Fruit fly (Drosophila melanogaster) whole organism, embryonic: ENCODE results near the gene CG5762.
A peak's percentile ranks its signal among the peaks of the same experiment; 100 is the strongest.

Experiments
- CG10209 ChIP-seq: fragments of 200-800 bp; sonication (Bioruptor generic); optimal IDR thresholded peaks from 3 replicates; lab custom pipeline; 2017; ENCODE audit warnings: missing biosample characterization, mild to moderate bottlenecking, missing genetic modification characterization, missing genetic modification reagents
- CG11247 ChIP-seq: fragments of 200-800 bp; sonication (Bioruptor generic); IDR thresholded peaks from 2 replicates; pipeline ENCODE4 v1.3.6; 2022; ENCODE audit warnings: missing biosample characterization, missing genetic modification characterization
- CG11456 ChIP-seq: fragments of 200-800 bp; sonication (Bioruptor generic); IDR thresholded peaks from 3 replicates; pipeline ENCODE4 v1.3.6; 2022; ENCODE audit warnings: missing biosample characterization, missing genetic modification characterization
- CG11696 ChIP-seq: fragments of 200-800 bp; sonication (Bioruptor generic); IDR thresholded peaks from 2 replicates; pipeline ENCODE4 v1.3.6; 2022; ENCODE audit warnings: missing biosample characterization, missing genetic modification characterization
- CG14860 ChIP-seq: fragments of 200-800 bp; sonication (Bioruptor generic); IDR thresholded peaks from 3 replicates; pipeline ENCODE4 v1.3.6; 2022; ENCODE audit warnings: missing biosample characterization, missing genetic modification characterization; ENCODE audit not compliant: partially characterized antibody
- CG15696 ChIP-seq: fragments of 200-800 bp; sonication (Bioruptor generic); optimal IDR thresholded peaks from 2 replicates; lab custom pipeline; 2019; ENCODE audit warnings: missing biosample characterization, mild to moderate bottlenecking, missing genetic modification characterization, moderate library complexity
- CG17612 ChIP-seq: fragments of 200-800 bp; sonication (Bioruptor generic); IDR thresholded peaks from 2 replicates; pipeline ENCODE4 v1.3.6; 2022; ENCODE audit warnings: missing biosample characterization, missing genetic modification characterization
- CG17829 ChIP-seq: fragments of 200-800 bp; optimal IDR thresholded peaks from 2 replicates; lab custom pipeline; 2019; ENCODE audit warnings: missing biosample characterization, mild to moderate bottlenecking, missing genetic modification characterization, moderate library complexity
- CG1832 ChIP-seq: fragments of 200-800 bp; sonication (Bioruptor generic); optimal IDR thresholded peaks from 2 replicates; lab custom pipeline; 2017; ENCODE audit warnings: missing biosample characterization, mild to moderate bottlenecking, missing genetic modification characterization, inconsistent platforms
- CG18599 ChIP-seq: fragments of 200-800 bp; sonication (Bioruptor generic); optimal IDR thresholded peaks from 3 replicates; lab custom pipeline; 2017; ENCODE audit warnings: missing biosample characterization, missing genetic modification characterization, mild to moderate bottlenecking, moderate library complexity, missing genetic modification reagents
- CG2129 ChIP-seq: fragments of 200-800 bp; sonication (Bioruptor generic); IDR thresholded peaks from 2 replicates; pipeline ENCODE4 v1.3.6; 2022; ENCODE audit warnings: missing biosample characterization, missing genetic modification characterization; ENCODE audit not compliant: partially characterized antibody
- CG32772 ChIP-seq: fragments of 200-800 bp; sonication (Bioruptor generic); IDR thresholded peaks from 2 replicates; pipeline ENCODE4 v1.3.6; 2022; ENCODE audit warnings: missing biosample characterization, missing genetic modification characterization
- CG33557 ChIP-seq: fragments of 200-800 bp; sonication (Bioruptor generic); optimal IDR thresholded peaks from 2 replicates; lab custom pipeline; 2019; ENCODE audit warnings: missing biosample characterization, mild to moderate bottlenecking, missing genetic modification characterization, moderate library complexity
- CG3995 ChIP-seq: fragments of 200-800 bp; sonication (Bioruptor generic); optimal IDR thresholded peaks from 3 replicates; lab custom pipeline; 2016; ENCODE audit warnings: missing biosample characterization, missing genetic modification characterization
- CG43689 ChIP-seq: fragments of 200-800 bp; sonication (Bioruptor generic); IDR thresholded peaks from 2 replicates; pipeline ENCODE4 v1.3.6; 2022; ENCODE audit warnings: missing biosample characterization, missing genetic modification characterization
- CG6254 ChIP-seq: fragments of 200-800 bp; sonication (Bioruptor generic); optimal IDR thresholded peaks from 3 replicates; lab custom pipeline; 2017; ENCODE audit warnings: mild to moderate bottlenecking, missing biosample characterization, missing genetic modification reagents, missing genetic modification characterization
- CG6654 ChIP-seq: fragments of 200-800 bp; sonication (Bioruptor generic); optimal IDR thresholded peaks from 2 replicates; lab custom pipeline; 2017; ENCODE audit warnings: missing biosample characterization, mild to moderate bottlenecking, missing genetic modification characterization
- CG6765 ChIP-seq: fragments of 200-800 bp; sonication (Bioruptor generic); optimal IDR thresholded peaks from 3 replicates; lab custom pipeline; 2017; ENCODE audit warnings: missing biosample characterization, mild to moderate bottlenecking, missing genetic modification characterization
- CG7357 ChIP-seq: fragments of 200-800 bp; sonication (Bioruptor generic); IDR thresholded peaks from 3 replicates; pipeline ENCODE4 v1.3.6; 2022; ENCODE audit warnings: missing biosample characterization, missing genetic modification characterization
- CG8765 ChIP-seq: fragments of 200-800 bp; sonication (Bioruptor generic); IDR thresholded peaks from 2 replicates; pipeline ENCODE4 v1.3.6; 2022; ENCODE audit warnings: missing biosample characterization, missing genetic modification characterization
- CG9932 ChIP-seq: fragments of 200-800 bp; sonication (Bioruptor generic); IDR thresholded peaks from 2 replicates; pipeline ENCODE4 v1.3.6; 2022; ENCODE audit warnings: missing biosample characterization, missing genetic modification characterization
- CTCF ChIP-seq: fragments of 200-800 bp; sonication (Bioruptor generic); optimal IDR thresholded peaks from 2 replicates; lab custom pipeline; 2017; ENCODE audit warnings: missing biosample characterization, mild to moderate bottlenecking, missing genetic modification characterization, moderate library complexity
- CrebB ChIP-seq: fragments of 200-800 bp; sonication (Bioruptor generic); optimal IDR thresholded peaks from 3 replicates; lab custom pipeline; 2018; ENCODE audit warnings: missing biosample characterization, mild to moderate bottlenecking, missing genetic modification characterization
- D19B ChIP-seq: fragments of 200-800 bp; sonication (Bioruptor generic); optimal IDR thresholded peaks from 2 replicates; lab custom pipeline; 2017; ENCODE audit warnings: missing biosample characterization, mild to moderate bottlenecking, missing genetic modification characterization
- Doc2 ChIP-seq: fragments of 200-800 bp; sonication (Bioruptor generic); IDR thresholded peaks from 2 replicates; pipeline ENCODE4 v1.3.6; 2022; ENCODE audit warnings: missing biosample characterization, missing genetic modification characterization
- Drgx ChIP-seq: fragments of 200-800 bp; sonication (Bioruptor generic); IDR thresholded peaks from 2 replicates; pipeline ENCODE4 v1.3.6; 2022; ENCODE audit warnings: missing biosample characterization, missing genetic modification characterization
- Gsc ChIP-seq: fragments of 200-800 bp; sonication (Bioruptor generic); IDR thresholded peaks from 2 replicates; pipeline ENCODE4 v1.3.6; 2022; ENCODE audit warnings: missing biosample characterization, missing genetic modification characterization
- Hr51 ChIP-seq, 2 experiments: fragments of 200-800 bp; sonication (Bioruptor generic); optimal IDR thresholded peaks; 2 replicates in 1 of 2; 3 replicates in 1 of 2; lab custom pipeline; 2016 to 2018; ENCODE audit warnings: missing biosample characterization in 2 of 2, missing genetic modification characterization in 2 of 2, mild to moderate bottlenecking in 1 of 2, moderate library complexity in 1 of 2
- Meics ChIP-seq: fragments of 200-800 bp; sonication (Bioruptor generic); optimal IDR thresholded peaks from 2 replicates; lab custom pipeline; 2017; ENCODE audit warnings: missing biosample characterization, mild to moderate bottlenecking, missing genetic modification characterization
- NfI ChIP-seq: fragments of 200-800 bp; sonication (Bioruptor generic); optimal IDR thresholded peaks from 3 replicates; lab custom pipeline; 2018; ENCODE audit warnings: missing biosample characterization, mild to moderate bottlenecking, missing genetic modification characterization, moderate library complexity
- Oli ChIP-seq: fragments of 200-800 bp; sonication (Bioruptor generic); optimal IDR thresholded peaks from 2 replicates; lab custom pipeline; 2018; ENCODE audit warnings: missing biosample characterization, mild to moderate bottlenecking, missing genetic modification characterization, moderate library complexity
- Ptx1 ChIP-seq: fragments of 200-800 bp; sonication (Bioruptor generic); IDR thresholded peaks from 2 replicates; pipeline ENCODE4 v1.3.6; 2022; ENCODE audit warnings: missing biosample characterization, missing genetic modification characterization
- Stat92E ChIP-seq, 3 experiments: fragments of >200 bp in 2 of 3; fragments of 200-800 bp in 1 of 3; sonication (Bioruptor generic) in 1 of 3; optimal IDR thresholded peaks; 2 replicates each; lab custom pipeline; 2017 to 2019; ENCODE audit warnings: missing biosample characterization in 3 of 3, missing genetic modification characterization in 3 of 3, mild to moderate bottlenecking in 1 of 3, moderate library complexity in 1 of 3
- az2 ChIP-seq: fragments of 200-800 bp; sonication (Bioruptor generic); optimal IDR thresholded peaks from 3 replicates; lab custom pipeline; 2016; ENCODE audit warnings: missing biosample characterization, missing genetic modification characterization
- bab2 ChIP-seq: fragments of 200-800 bp; sonication (Bioruptor generic); optimal IDR thresholded peaks from 2 replicates; lab custom pipeline; 2016; ENCODE audit warnings: missing biosample characterization, missing genetic modification characterization
- bigmax ChIP-seq: fragments of 200-800 bp; sonication (Bioruptor generic); optimal IDR thresholded peaks from 2 replicates; lab custom pipeline; 2018; ENCODE audit warnings: missing biosample characterization, mild to moderate bottlenecking, missing genetic modification characterization
- esg ChIP-seq: fragments of 200-800 bp; sonication (Bioruptor generic); conservative IDR thresholded peaks from 2 replicates; pipeline ENCODE4 v1.3.6; 2022; ENCODE audit warnings: missing biosample characterization, missing genetic modification characterization
- gce ChIP-seq: fragments of 200-800 bp; sonication (Bioruptor generic); IDR thresholded peaks from 3 replicates; pipeline ENCODE4 v1.3.6; 2022; ENCODE audit warnings: missing biosample characterization, missing genetic modification characterization
- hbn ChIP-seq: fragments of 200-800 bp; sonication (Bioruptor generic); IDR thresholded peaks from 2 replicates; pipeline ENCODE4 v1.3.6; 2022; ENCODE audit warnings: missing biosample characterization, missing genetic modification characterization; ENCODE audit not compliant: partially characterized antibody
- lov ChIP-seq, 2 experiments: fragments of 200-800 bp in 1 of 2; fragments of >200 bp in 1 of 2; sonication (Bioruptor generic) in 1 of 2; IDR thresholded peaks in 1 of 2; optimal IDR thresholded peaks in 1 of 2; 2 replicates in 1 of 2; 3 replicates in 1 of 2; pipeline versions ENCODE4 v1.3.6 to Lab custom; 2017 to 2022; ENCODE audit warnings: missing biosample characterization in 1 of 2, missing genetic modification characterization in 1 of 2
- pnt ChIP-seq: fragments of 200-800 bp; sonication (Bioruptor generic); optimal IDR thresholded peaks from 3 replicates; lab custom pipeline; 2016; ENCODE audit warnings: missing biosample characterization, missing genetic modification characterization
- pzg ChIP-seq: fragments of 200-800 bp; sonication (Bioruptor generic); optimal IDR thresholded peaks from 3 replicates; lab custom pipeline; 2018; ENCODE audit warnings: missing biosample characterization, mild to moderate bottlenecking, missing genetic modification characterization, moderate library complexity
- ro ChIP-seq: fragments of 200-800 bp; sonication (Bioruptor generic); IDR thresholded peaks from 2 replicates; pipeline ENCODE4 v1.3.6; 2022; ENCODE audit warnings: missing biosample characterization, missing genetic modification characterization
- schlank ChIP-seq: fragments of 200-800 bp; sonication (Bioruptor generic); optimal IDR thresholded peaks from 2 replicates; lab custom pipeline; 2018; ENCODE audit warnings: missing biosample characterization, mild to moderate bottlenecking, missing genetic modification characterization
- sens ChIP-seq: fragments of 200-800 bp; sonication (Bioruptor generic); peaks from one replicate; lab custom pipeline; 2016; ENCODE audit warnings: missing biosample characterization, missing genetic modification characterization
- shn ChIP-seq: fragments of 200-800 bp; sonication (Bioruptor generic); optimal IDR thresholded peaks from 3 replicates; lab custom pipeline; 2016; ENCODE audit warnings: missing biosample characterization, missing genetic modification characterization
- sqz ChIP-seq: fragments of 200-800 bp; sonication (Bioruptor generic); optimal IDR thresholded peaks from 3 replicates; lab custom pipeline; 2018; ENCODE audit warnings: missing biosample characterization, mild to moderate bottlenecking, missing genetic modification characterization
- stc ChIP-seq: fragments of 200-800 bp; sonication (Bioruptor generic); IDR thresholded peaks from 2 replicates; pipeline ENCODE4 v1.3.6; 2022; ENCODE audit warnings: missing biosample characterization, missing genetic modification characterization
- trh ChIP-seq: fragments of 200-800 bp; sonication (Bioruptor generic); optimal IDR thresholded peaks from 2 replicates; lab custom pipeline; 2016; ENCODE audit warnings: missing biosample characterization, missing genetic modification characterization

CG5762 gene

DNA sequence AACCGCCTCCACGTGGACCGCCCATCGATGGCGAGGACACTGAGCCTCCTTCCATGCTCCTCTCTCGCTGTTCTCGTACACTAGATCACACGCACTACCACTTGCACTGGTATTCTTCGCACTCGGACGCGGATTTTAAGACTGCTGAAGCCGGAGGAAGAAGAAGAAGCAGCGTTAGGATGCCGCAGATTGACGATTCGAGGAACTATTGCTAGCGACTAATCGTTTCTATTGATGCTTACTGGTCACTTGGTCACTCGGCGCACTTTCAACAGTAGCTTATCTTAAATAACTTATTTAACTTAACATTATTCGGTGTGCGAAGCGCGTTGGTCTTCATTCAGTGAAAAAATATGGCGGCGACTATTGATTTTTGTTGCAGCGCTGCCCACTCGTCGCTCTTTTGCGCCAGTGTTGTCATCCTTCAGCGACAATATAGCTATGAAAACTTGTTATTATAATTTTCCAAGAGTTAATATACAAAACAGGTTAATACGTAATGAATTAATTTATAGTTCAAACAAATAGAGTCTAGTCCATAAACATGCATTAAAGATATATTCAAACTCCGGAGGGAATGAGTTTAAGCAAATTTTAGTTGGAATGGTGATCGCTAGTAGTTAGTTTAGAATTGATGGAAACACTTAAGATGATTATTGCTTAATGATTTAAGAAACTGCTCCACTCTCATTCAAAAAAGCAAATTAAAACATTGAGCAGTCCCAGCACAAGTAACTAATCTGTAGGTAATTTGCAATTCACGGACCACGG lies 12.9 kb downstream of the CG5762 start, which contains the start of the genes CG5746 and CG6454 (continued):
- TF ChIP-seq gce (GFP tag; lab: Robert Waterston, UW), result no peak
- TF ChIP-seq Doc2 (GFP tag; lab: Robert Waterston, UW), result no peak
- TF ChIP-seq sqz (GFP tag; lab: Kevin White, UChicago), result no peak
- TF ChIP-seq Gsc, result no peak
- no peak for TF ChIP-seq CG1832 (GFP tag; lab: Kevin White, UChicago)
- peak in 1 of 2 experiments; percentile 50 for TF ChIP-seq Hr51 (GFP tag; optimal IDR thresholded peaks at IDR 0.05; lab: Kevin White, UChicago)
- no peak for TF ChIP-seq esg (GFP tag; lab: Robert Waterston, UW)
- no peak for TF ChIP-seq Oli (tag; lab: Kevin White, UChicago)
- TF ChIP-seq CG18599, result no peak
- peak; percentile 72 for TF ChIP-seq CG17829
- TF ChIP-seq CG7357 (GFP tag; lab: Robert Waterston, UW), result no peak
- no peak for TF ChIP-seq Drgx (GFP tag; lab: Robert Waterston, UW)
- peak; percentile 46 for TF ChIP-seq shn
- no peak; the same call in 1 of the 2 replicates for TF ChIP-seq CG32772 (GFP tag; lab: Robert Waterston, UW)
- TF ChIP-seq CG6765 (GFP tag; lab: Kevin White, UChicago), result peak; percentile 30
- no peak for TF ChIP-seq CG43689 (GFP tag; lab: Robert Waterston, UW)
- no peak for TF ChIP-seq trh (GFP tag; lab: Kevin White, UChicago)
- no peak for TF ChIP-seq CTCF (GFP tag; lab: Kevin White, UChicago)
- peak; percentile 14 for TF ChIP-seq pnt (GFP tag; lab: Kevin White, UChicago)
- TF ChIP-seq CG8765 (GFP tag; lab: Robert Waterston, UW), result peak; percentile 31; the same call in 1 of the 2 replicates
- no peak for TF ChIP-seq CG6254 (GFP tag; lab: Kevin White, UChicago)
- TF ChIP-seq D19B, result no peak
- TF ChIP-seq CG17612 (GFP tag; lab: Robert Waterston, UW), result no peak
- TF ChIP-seq Meics, result no peak
- peak; percentile 48 for TF ChIP-seq az2 (GFP tag; lab: Kevin White, UChicago)
- TF ChIP-seq stc (GFP tag; lab: Robert Waterston, UW), result no peak
- no peak for TF ChIP-seq CG11696 (GFP tag; lab: Robert Waterston, UW)
- no peak for TF ChIP-seq CG10209 (GFP tag; lab: Kevin White, UChicago)
- TF ChIP-seq CG11247 (GFP tag; lab: Robert Waterston, UW), result peak; percentile 42
- TF ChIP-seq CG6654 (GFP tag; lab: Kevin White, UChicago), result no peak
- TF ChIP-seq CrebB, result no peak
- no peak for TF ChIP-seq bigmax (GFP tag; lab: Kevin White, UChicago)
- peak; percentile 45 for TF ChIP-seq CG15696 (tag; lab: Kevin White, UChicago)
- no peak for TF ChIP-seq ro
- peak; percentile 48 for TF ChIP-seq pzg (GFP tag; lab: Kevin White, UChicago)
- no peak for TF ChIP-seq hbn (GFP tag; lab: Robert Waterston, UW)
- peak; percentile 61 for TF ChIP-seq Ptx1 (GFP tag; lab: Robert Waterston, UW)
- TF ChIP-seq schlank, result no peak
- peak; percentile 63 for TF ChIP-seq CG3995
- TF ChIP-seq lov (optimal IDR thresholded peaks at IDR 0.05; lab: Kevin White, UChicago), result no peak
- TF ChIP-seq lov (GFP tag; IDR thresholded peaks at IDR 0.05; lab: Robert Waterston, UW), result no peak
- peak; percentile 44 for TF ChIP-seq CG33557 (GFP tag; lab: Kevin White, UChicago)
- TF ChIP-seq CG11456 (GFP tag; lab: Robert Waterston, UW), result no peak
- TF ChIP-seq CG14860 (GFP tag; lab: Robert Waterston, UW), result no peak
- TF ChIP-seq CG9932 (GFP tag; lab: Robert Waterston, UW), result no peak
- peak; percentile 59 for TF ChIP-seq bab2 (GFP tag; lab: Kevin White, UChicago)
- TF ChIP-seq Stat92E (GFP tag; optimal IDR thresholded peaks at IDR 0.05; lab: Kevin White, UChicago), result no peak
- TF ChIP-seq NfI (GFP tag; lab: Kevin White, UChicago), result no peak
- TF ChIP-seq CG2129 (GFP tag; lab: Robert Waterston, UW), result no peak
- TF ChIP-seq sens (GFP tag; lab: Kevin White, UChicago), result peak; percentile 94
